Worm (Caenorhabditis elegans) whole organism, L4 larva: ENCODE data around the gene glt-4.

Experiments
- F10B5.3 ChIP-seq: sonication (generic microtip); optimal IDR thresholded peaks from 2 replicates; lab custom pipeline; 2016; ENCODE audit warnings: mild to moderate bottlenecking, missing genetic modification characterization, missing compliant biosample characterization
- F44E2.7 ChIP-seq: fragments of 200-800 bp; sonication (Bioruptor generic); IDR thresholded peaks from 2 replicates; pipeline ENCODE4 v2.1.2; 2022; ENCODE audit warnings: missing genetic modification characterization, missing compliant biosample characterization
- R02D3.7 ChIP-seq: fragments of 150-350 bp; sonication (generic microtip); optimal IDR thresholded peaks from 3 replicates; lab custom pipeline; 2014; ENCODE audit warnings: missing biosample characterization, missing genetic modification characterization
- T20F7.1 ChIP-seq: fragments of 200-800 bp; sonication (Bioruptor generic); optimal IDR thresholded peaks from 2 replicates; lab custom pipeline; 2018; ENCODE audit warnings: mild to moderate bottlenecking, missing genetic modification characterization, missing compliant biosample characterization
- ZK546.5 ChIP-seq, 2 experiments: sonication (generic microtip); optimal IDR thresholded peaks; 2 replicates each; lab custom pipeline; 2017; ENCODE audit warnings: missing biosample characterization in 2 of 2, missing genetic modification characterization in 2 of 2
- aha-1 ChIP-seq: fragments of 150-350 bp; peaks from one replicate; lab custom pipeline; 2014; ENCODE audit warnings: missing biosample characterization, missing genetic modification characterization
- aly-2 ChIP-seq: sonication (generic microtip); optimal IDR thresholded peaks from 2 replicates; lab custom pipeline; 2018; ENCODE audit warnings: missing biosample characterization, missing genetic modification characterization
- ceh-62 ChIP-seq: sonication (generic microtip); optimal IDR thresholded peaks from 2 replicates; lab custom pipeline; 2017; ENCODE audit warnings: missing biosample characterization, missing genetic modification characterization
- ces-1 ChIP-seq: fragments of 150-350 bp; sonication (generic microtip); optimal IDR thresholded peaks from 4 replicates; lab custom pipeline; 2014; ENCODE audit warnings: missing biosample characterization, missing genetic modification reagents, missing genetic modification characterization
- daf-19 ChIP-seq: fragments of 200-800 bp; sonication (Bioruptor generic); conservative IDR thresholded peaks from 2 replicates; pipeline ENCODE4 v1.3.6; 2022; ENCODE audit warnings: missing genetic modification characterization, missing compliant biosample characterization
- daf-8 ChIP-seq: fragments of 200-800 bp; sonication (Bioruptor generic); IDR thresholded peaks from 2 replicates; pipeline ENCODE4 v1.3.6; 2022; ENCODE audit warnings: missing genetic modification characterization, missing compliant biosample characterization
- dmd-8 ChIP-seq: fragments of 200-800 bp; sonication (Bioruptor generic); IDR thresholded peaks from 2 replicates; pipeline ENCODE4 v1.3.6; 2022; ENCODE audit warnings: missing genetic modification characterization, missing compliant biosample characterization
- dmd-9 ChIP-seq: fragments of 200-800 bp; sonication (Bioruptor generic); IDR thresholded peaks from 2 replicates; pipeline ENCODE4 v1.3.6; 2022; ENCODE audit warnings: missing genetic modification reagents, missing genetic modification characterization, missing compliant biosample characterization
- egl-27 ChIP-seq: sonication (generic microtip); optimal IDR thresholded peaks from 3 replicates; lab custom pipeline; 2017; ENCODE audit warnings: missing biosample characterization, missing genetic modification reagents, missing genetic modification characterization
- fkh-10 ChIP-seq: fragments of 150-350 bp; optimal IDR thresholded peaks from 2 replicates; lab custom pipeline; 2014; ENCODE audit warnings: missing biosample characterization, missing genetic modification reagents, missing genetic modification characterization
- gei-8 ChIP-seq: fragments of 200-800 bp; sonication (Bioruptor generic); optimal IDR thresholded peaks from 2 replicates; lab custom pipeline; 2018; ENCODE audit warnings: mild to moderate bottlenecking, missing genetic modification characterization, missing compliant biosample characterization
- hlh-30 ChIP-seq: sonication (generic microtip); optimal IDR thresholded peaks from 2 replicates; lab custom pipeline; 2017; ENCODE audit warnings: antibody characterized with exemption, mild to moderate bottlenecking, missing genetic modification characterization, missing compliant biosample characterization; ENCODE audit not compliant: insufficient read depth
- lin-13 ChIP-seq: fragments of 150-350 bp; optimal IDR thresholded peaks from 2 replicates; lab custom pipeline; 2014; ENCODE audit warnings: missing biosample characterization, missing genetic modification reagents, missing genetic modification characterization
- lin-38 ChIP-seq: fragments of 200-800 bp; sonication (Bioruptor generic); IDR thresholded peaks from 2 replicates; pipeline ENCODE4 v1.3.6; 2022; ENCODE audit warnings: missing genetic modification reagents, missing genetic modification characterization, missing compliant biosample characterization
- madf-5 ChIP-seq, 2 experiments: fragments of 200-800 bp; sonication (Bioruptor generic); IDR thresholded peaks; 2 replicates each; pipeline ENCODE4 v1.3.6; 2022; ENCODE audit warnings: missing compliant biosample characterization in 2 of 2, missing genetic modification characterization in 2 of 2
- mdl-1 ChIP-seq, 2 experiments: fragments of 150-350 bp in 1 of 2; sonication (generic microtip) in 1 of 2; optimal IDR thresholded peaks; 2 replicates each; lab custom pipeline; 2014 to 2017; ENCODE audit warnings: missing biosample characterization in 2 of 2, missing genetic modification characterization in 2 of 2
- mdt-29 ChIP-seq: fragments of 200-800 bp; sonication (Bioruptor generic); IDR thresholded peaks from 2 replicates; pipeline ENCODE4 v1.3.6; 2022; ENCODE audit warnings: missing genetic modification reagents, missing genetic modification characterization, missing compliant biosample characterization
- nhr-25 ChIP-seq: sonication (generic microtip); optimal IDR thresholded peaks from 2 replicates; lab custom pipeline; 2017; ENCODE audit warnings: missing genetic modification characterization, mild to moderate bottlenecking, missing compliant biosample characterization, antibody characterized with exemption, moderate library complexity, borderline replicate concordance; ENCODE audit not compliant: insufficient read depth
- nhr-6 ChIP-seq: fragments of 150-350 bp; optimal IDR thresholded peaks from 2 replicates; lab custom pipeline; 2014; ENCODE audit warnings: missing biosample characterization, missing genetic modification characterization
- pha-4 ChIP-seq, 2 experiments: fragments of 150-350 bp in 1 of 2; fragments of 200-800 bp in 1 of 2; sonication (Bioruptor generic) in 1 of 2; IDR thresholded peaks in 1 of 2; optimal IDR thresholded peaks in 1 of 2; 2 replicates each; pipeline versions ENCODE4 v1.3.6 to Lab custom; 2014 to 2022; ENCODE audit warnings: missing genetic modification characterization in 2 of 2, missing genetic modification reagents in 2 of 2, missing biosample characterization in 1 of 2, missing compliant biosample characterization in 1 of 2
- rbr-2 ChIP-seq: sonication (generic microtip); optimal IDR thresholded peaks from 2 replicates; lab custom pipeline; 2016; ENCODE audit warnings: missing genotype, missing genetic modification characterization, missing compliant biosample characterization
- saeg-2 ChIP-seq: fragments of 200-800 bp; sonication (Bioruptor generic); IDR thresholded peaks from 2 replicates; pipeline ENCODE4 v1.3.6; 2022; ENCODE audit warnings: missing genetic modification reagents, missing genetic modification characterization, missing compliant biosample characterization
- set-16 ChIP-seq: fragments of 200-800 bp; sonication (Bioruptor generic); IDR thresholded peaks from 2 replicates; pipeline ENCODE4 v1.3.6; 2022; ENCODE audit warnings: missing genetic modification reagents, missing genetic modification characterization, missing compliant biosample characterization
- snpc-1.2 ChIP-seq: fragments of 200-800 bp; sonication (Bioruptor generic); IDR thresholded peaks from 2 replicates; pipeline ENCODE4 v1.3.6; 2022; ENCODE audit warnings: missing genetic modification reagents, missing genetic modification characterization, missing compliant biosample characterization
- spr-3 ChIP-seq: fragments of 200-800 bp; sonication (Bioruptor generic); optimal IDR thresholded peaks from 2 replicates; lab custom pipeline; 2018; ENCODE audit warnings: mild to moderate bottlenecking, missing genetic modification characterization, missing compliant biosample characterization
- tra-1 ChIP-seq: fragments of 200-800 bp; sonication (Bioruptor generic); IDR thresholded peaks from 2 replicates; pipeline ENCODE4 v1.3.6; 2022; ENCODE audit warnings: missing genetic modification reagents, missing genetic modification characterization, missing compliant biosample characterization
- unc-130 ChIP-seq: sonication (generic microtip); optimal IDR thresholded peaks from 2 replicates; lab custom pipeline; 2016; ENCODE audit warnings: missing genetic modification reagents, missing genetic modification characterization, missing compliant biosample characterization
- unc-39 ChIP-seq: sonication (generic microtip); optimal IDR thresholded peaks from 2 replicates; lab custom pipeline; 2017; ENCODE audit warnings: missing biosample characterization, missing genetic modification characterization
- zip-11 ChIP-seq: fragments of 200-800 bp; sonication (Bioruptor generic); IDR thresholded peaks from 2 replicates; pipeline ENCODE4 v1.3.6; 2022; ENCODE audit warnings: missing genetic modification characterization, missing compliant biosample characterization
- ztf-11 ChIP-seq: fragments of 150-350 bp; optimal IDR thresholded peaks from 2 replicates; lab custom pipeline; 2014; ENCODE audit warnings: missing biosample characterization, missing genetic modification characterization
- ztf-7 ChIP-seq: fragments of 150-350 bp; optimal IDR thresholded peaks from 2 replicates; lab custom pipeline; 2014; ENCODE audit warnings: missing biosample characterization, missing genetic modification characterization

The glt-4 gene

ce11 chrX:6364196-6364595 lies 39.0 kb upstream of the glt-4 start, which contains the start of gene C03B1.4:
Gene C03B1.4 (plus strand): TSS chrX:6364496.
- TF ChIP-seq pha-4 (GFP tag; IDR thresholded peaks at IDR 0.05; lab: Robert Waterston, UW) (no peak), pha-4 (tag; optimal IDR thresholded peaks at IDR 0.05; lab: Kevin White, UChicago) (no peak), T20F7.1 (GFP tag; lab: Kevin White, UChicago) (no peak), ZK546.5 (tag; optimal IDR thresholded peaks at IDR 0.05; lab: Kevin White, UChicago) (no peak), aha-1 (tag; lab: Kevin White, UChicago) (no peak), zip-11 (GFP tag; lab: Robert Waterston, UW) (no peak), lin-13 (no peak), dmd-8 (GFP tag; lab: Robert Waterston, UW) (no peak), gei-8 (GFP tag; lab: Kevin White, UChicago) (no peak), daf-19 (GFP tag; lab: Robert Waterston, UW) (no peak), ceh-62 (tag; lab: Kevin White, UChicago) (no peak), mdt-29 (GFP tag; lab: Robert Waterston, UW) (no peak), nhr-6 (no peak), unc-39 (no peak), set-16 (GFP tag; lab: Robert Waterston, UW) (no peak), unc-130 (GFP tag; lab: Kevin White, UChicago) (no peak), F10B5.3 (tag; lab: Kevin White, UChicago) (no peak), dmd-9 (no peak), ces-1 (GFP tag; lab: Kevin White, UChicago) (no peak), nhr-25 (tag; lab: Kevin White, UChicago) (no peak), ztf-11 (no peak)

- TF ChIP-seq ZK546.5 (tag; optimal IDR thresholded peaks at IDR 0.05; lab: Kevin White, UChicago) (no peak), egl-27 (no peak), unc-130 (GFP tag; lab: Kevin White, UChicago) (no peak), nhr-6 (no peak), aly-2 (no peak), rbr-2 (tag; lab: Kevin White, UChicago) (no peak), mdl-1 (tag; optimal IDR thresholded peaks at IDR 0.05; lab: Kevin White, UChicago) (no peak), hlh-30 (tag; lab: Kevin White, UChicago) (no peak), tra-1 (GFP tag; lab: Robert Waterston, UW) (no peak), R02D3.7 (tag; lab: Kevin White, UChicago) (no peak), fkh-10 (GFP tag; lab: Kevin White, UChicago) (no peak), madf-5 (GFP tag; IDR thresholded peaks at IDR 0.05; lab: Robert Waterston, UW) (no peak), snpc-1.2 (GFP tag; lab: Robert Waterston, UW) (no peak), ztf-7 (tag; lab: Kevin White, UChicago) (no peak), nhr-25 (tag; lab: Kevin White, UChicago) (no peak), F44E2.7 (GFP tag; lab: Robert Waterston, UW) (no peak), saeg-2 (no peak), lin-38 (GFP tag; lab: Robert Waterston, UW) (no peak)
Measured at ce11 chrX:6365715-6366114, 37.5 kb upstream of the glt-4 start, which contains the start of gene C03B1.3. Gene C03B1.3 (plus strand): TSS chrX:6366015.

ce11 chrX:6369717-6370116 lies 33.5 kb upstream of the glt-4 start, which contains the start of gene C03B1.2:
Gene C03B1.2 (plus strand): TSS chrX:6370017.
- no peak for TF ChIP-seq spr-3 (GFP tag; lab: Kevin White, UChicago)
- TF ChIP-seq daf-8, result no peak
- no peak for TF ChIP-seq saeg-2
- TF ChIP-seq, all 104 proteins: peak for 0
